Worm (Caenorhabditis elegans): ENCODE data around the gene F35A5.8.

DNA sequence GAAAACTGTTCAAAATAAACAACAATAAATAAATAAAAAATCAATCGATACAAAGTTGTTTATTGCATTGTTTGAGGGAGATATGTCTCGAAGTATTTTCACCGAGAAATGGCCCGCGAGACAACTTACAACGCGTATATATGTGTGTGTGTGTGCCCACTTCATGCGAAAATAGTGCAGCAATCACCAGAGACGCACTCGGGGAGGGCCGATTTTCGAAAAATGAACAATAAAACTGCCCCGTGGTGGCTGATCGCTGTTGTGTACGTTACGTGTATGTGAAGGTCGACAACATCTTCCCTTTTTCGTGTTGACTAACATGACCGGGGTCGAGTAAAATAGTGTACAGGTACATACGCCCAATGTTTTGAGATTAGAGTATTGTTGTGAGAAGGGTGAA lies 14.8 kb downstream of the F35A5.8 start:
- no peak for TF ChIP-seq unc-42 (tag; optimal IDR thresholded peaks at IDR 0.05)
- no peak for TF ChIP-seq pros-1 (tag; optimal IDR thresholded peaks at IDR 0.05)
- TF ChIP-seq dmd-4 (tag; optimal IDR thresholded peaks at IDR 0.05; ENCODE audit: borderline replicate concordance), result no peak
- no peak for TF ChIP-seq ztf-16 (tag; optimal IDR thresholded peaks at IDR 0.05)
- TF ChIP-seq hlh-13 (GFP tag; optimal IDR thresholded peaks at IDR 0.05), result no peak
- TF ChIP-seq C08G9.2 (tag; optimal IDR thresholded peaks at IDR 0.05), result no peak
- TF ChIP-seq pag-3 (tag; optimal IDR thresholded peaks at IDR 0.05; ENCODE audit: borderline replicate concordance), result no peak
- no peak for TF ChIP-seq sox-2 (GFP tag; IDR thresholded peaks at IDR 0.05)
- no peak for TF ChIP-seq fkh-10 (GFP tag; optimal IDR thresholded peaks at IDR 0.05)
- TF ChIP-seq pat-9 (tag; optimal IDR thresholded peaks at IDR 0.05), result no peak
